Worm (Caenorhabditis elegans) whole organism, L4 larva: ENCODE data around the gene somi-1.

Experiments used
- Y48G9A.11 ChIP-seq: fragments of 200-800 bp; sonication (Bioruptor generic); IDR thresholded peaks from 2 replicates; pipeline ENCODE4 v1.3.6; 2022; ENCODE audit warnings: missing genetic modification reagents, missing genetic modification characterization, missing compliant biosample characterization
- ZK337.2 ChIP-seq: fragments of 200-800 bp; sonication (Bioruptor generic); IDR thresholded peaks from 2 replicates; pipeline ENCODE4 v1.3.6; 2022; ENCODE audit warnings: missing genetic modification reagents, missing genetic modification characterization, missing compliant biosample characterization
- ama-1 ChIP-seq: fragments of 150-350 bp; optimal IDR thresholded peaks from 2 replicates; lab custom pipeline; 2014; ENCODE audit warnings: inconsistent platforms, mixed read lengths
- lir-3 ChIP-seq: sonication (generic microtip); optimal IDR thresholded peaks from 2 replicates; lab custom pipeline; 2016; ENCODE audit warnings: mild to moderate bottlenecking, missing genetic modification characterization, missing compliant biosample characterization
- mxl-2 ChIP-seq: fragments of 200-800 bp; sonication (Bioruptor generic); conservative IDR thresholded peaks from 2 replicates; pipeline ENCODE4 v1.3.6; 2022; ENCODE audit warnings: missing genetic modification reagents, missing genetic modification characterization, missing compliant biosample characterization
- nhr-237 ChIP-seq: sonication (generic microtip); optimal IDR thresholded peaks from 2 replicates; lab custom pipeline; 2017; ENCODE audit warnings: missing biosample characterization, missing genetic modification characterization
- nhr-28 ChIP-seq: fragments of 150-350 bp; optimal IDR thresholded peaks from 2 replicates; lab custom pipeline; 2014; ENCODE audit warnings: missing biosample characterization, missing genetic modification characterization
- nhr-76 ChIP-seq: fragments of 150-350 bp; optimal IDR thresholded peaks from 2 replicates; lab custom pipeline; 2014; ENCODE audit warnings: missing biosample characterization, missing genetic modification characterization
- nhr-77 ChIP-seq: fragments of 150-350 bp; optimal IDR thresholded peaks from 2 replicates; lab custom pipeline; 2014; ENCODE audit warnings: missing biosample characterization, missing genetic modification characterization
- php-3 ChIP-seq: fragments of 200-800 bp; sonication (Bioruptor generic); IDR thresholded peaks from 2 replicates; pipeline ENCODE4 v1.3.6; 2022; ENCODE audit warnings: missing genetic modification reagents, missing genetic modification characterization, missing compliant biosample characterization
- unc-39 ChIP-seq: sonication (generic microtip); optimal IDR thresholded peaks from 2 replicates; lab custom pipeline; 2017; ENCODE audit warnings: missing biosample characterization, missing genetic modification characterization
- zag-1 ChIP-seq: fragments of 150-350 bp; optimal IDR thresholded peaks from 2 replicates; lab custom pipeline; 2014; ENCODE audit warnings: missing biosample characterization, missing genetic modification characterization
- ztf-7 ChIP-seq: fragments of 150-350 bp; optimal IDR thresholded peaks from 2 replicates; lab custom pipeline; 2014; ENCODE audit warnings: missing biosample characterization, missing genetic modification characterization

ce11 chrV:13437473-13438074 lies 46.4 kb upstream of the somi-1 start, which contains the start of gene mes-4:
- TF ChIP-seq mxl-2: no peak
- TF ChIP-seq nhr-77: no peak
- no peak for TF ChIP-seq ama-1 (lab: Kevin White, UChicago)
- TF ChIP-seq Y48G9A.11 (GFP tag; lab: Robert Waterston, UW): no peak
- TF ChIP-seq zag-1: no peak
- TF ChIP-seq nhr-237 (tag; lab: Kevin White, UChicago): no peak
- TF ChIP-seq nhr-76 (tag; lab: Kevin White, UChicago): no peak
- no peak for TF ChIP-seq lir-3
- TF ChIP-seq ztf-7 (tag; lab: Kevin White, UChicago): no peak
- no peak for TF ChIP-seq nhr-28 (tag; lab: Kevin White, UChicago)
- no peak for TF ChIP-seq php-3 (GFP tag; lab: Robert Waterston, UW)
- TF ChIP-seq ZK337.2 (GFP tag; lab: Robert Waterston, UW): no peak
- no peak for TF ChIP-seq unc-39 (tag; lab: Kevin White, UChicago)
